Worm (Caenorhabditis elegans): ENCODE data around the gene F32G8.3.

DNA sequence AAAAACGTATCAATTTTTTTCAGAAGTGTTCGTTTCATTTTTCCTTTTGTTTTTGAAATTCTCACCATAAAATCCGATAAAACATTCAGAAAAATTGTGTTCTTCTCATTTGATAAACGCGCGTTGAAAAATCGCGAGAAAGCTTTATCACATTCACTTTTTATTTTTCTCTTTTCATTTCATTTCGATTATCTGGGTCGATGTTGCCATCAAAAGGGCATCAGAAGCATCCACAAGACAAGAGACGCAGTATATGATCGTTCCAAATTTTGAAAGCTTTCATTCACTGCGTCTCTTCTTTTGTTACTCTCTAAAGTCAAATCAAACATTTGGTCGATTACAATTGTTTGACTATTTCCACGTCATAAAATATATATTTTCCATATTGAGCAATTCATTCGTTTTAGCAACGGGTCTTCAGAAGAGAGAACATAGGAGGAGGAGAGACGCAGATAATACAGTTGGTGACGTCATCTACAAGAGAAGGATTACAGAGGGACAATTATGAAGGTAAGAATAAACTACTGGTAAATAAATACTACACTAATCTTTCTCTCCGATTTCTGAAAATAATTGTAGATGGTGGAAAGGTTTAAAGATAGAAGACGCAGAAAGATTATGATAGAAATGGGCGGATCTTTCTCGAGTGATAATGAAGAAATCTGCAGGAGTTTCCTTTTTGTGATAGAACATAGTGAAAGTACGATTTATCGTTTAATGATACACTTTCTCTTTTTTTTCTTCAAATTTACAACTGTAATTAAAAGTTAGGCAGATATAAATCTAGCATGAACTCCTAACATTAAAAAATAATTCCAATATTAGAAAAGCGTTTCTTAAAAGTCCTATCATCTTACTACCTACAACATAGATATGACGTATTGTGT, 47.2 kb upstream of the F32G8.3 start, which contains the start of gene H27A22.1:
- no peak for TF ChIP-seq nhr-90 (tag; optimal IDR thresholded peaks at IDR 0.05)
- TF ChIP-seq efl-1 (GFP tag; optimal IDR thresholded peaks at IDR 0.05), result no peak
- TF ChIP-seq him-1 (tag; optimal IDR thresholded peaks at IDR 0.05), result no peak
- TF ChIP-seq tlf-1 (GFP tag; optimal IDR thresholded peaks at IDR 0.05), result no peak
- no peak for TF ChIP-seq B0019.2 (GFP tag; conservative IDR thresholded peaks at IDR 0.05)
- no peak for TF ChIP-seq pha-4 (tag; optimal IDR thresholded peaks at IDR 0.05)
- no peak for TF ChIP-seq F10E7.11 (tag; optimal IDR thresholded peaks at IDR 0.05)
- TF ChIP-seq die-1 (tag; optimal IDR thresholded peaks at IDR 0.05), result no peak
- TF ChIP-seq F23B12.7 (tag; optimal IDR thresholded peaks at IDR 0.05; ENCODE audit: insufficient read depth), result no peak
- no peak for TF ChIP-seq ets-4 (GFP tag; optimal IDR thresholded peaks at IDR 0.05)
- no peak for TF ChIP-seq F22D6.2 (tag; optimal IDR thresholded peaks at IDR 0.05)
- TF ChIP-seq nhr-120 (GFP tag; IDR thresholded peaks at IDR 0.05), result no peak
